Fruit fly (Drosophila melanogaster) Kc167 (cell line): ENCODE measurements around the gene Gapvd1.

Source experiments
- Myc ChIP-seq: fragments of >200 bp; optimal IDR thresholded peaks from 2 replicates; lab custom pipeline; 2017; ENCODE audit warnings: missing external identifiers
- Sin3A ChIP-seq: fragments of >200 bp; optimal IDR thresholded peaks from 2 replicates; lab custom pipeline; 2018; ENCODE audit warnings: missing external identifiers
- insv ChIP-seq: fragments of >200 bp; optimal IDR thresholded peaks from 3 replicates; lab custom pipeline; 2018; ENCODE audit warnings: missing external identifiers

dm6 chrX:11322257-11322656 lies 2.9 kb upstream of the Gapvd1 start, which contains the start of gene sisA:
- TF ChIP-seq Myc (lab: Kevin White, UChicago) (no peak), Sin3A (lab: Kevin White, UChicago) (no peak), insv (no peak)
